Fruit fly (Drosophila melanogaster): ENCODE data around the gene CG8461.

The CG8461 gene

dm6 chr3R:14482986-14483385, 30.5 kb downstream of the CG8461 start:
- TF ChIP-seq dati (GFP tag; IDR thresholded peaks at IDR 0.05) (no peak), grn (GFP tag; optimal IDR thresholded peaks at IDR 0.05) (peak; percentile 80), usp (GFP tag; optimal IDR thresholded peaks at IDR 0.05) (no peak), Blimp-1 (GFP tag; optimal IDR thresholded peaks at IDR 0.05) (peak; percentile 3), cas (GFP tag; IDR thresholded peaks at IDR 0.05) (no peak), esg (GFP tag; conservative IDR thresholded peaks at IDR 0.05) (no peak), kni (GFP tag; optimal IDR thresholded peaks at IDR 0.05) (peak; percentile 76)

- no peak for TF ChIP-seq Fer2 (tag; optimal IDR thresholded peaks at IDR 0.05)
- 0 out of 2 replicates have a peak, but pooled peaks have one; percentile 7 for TF ChIP-seq Xrp1 (GFP tag; IDR thresholded peaks at IDR 0.05)
- TF ChIP-seq CG33557 (GFP tag; optimal IDR thresholded peaks at IDR 0.05) = peak; percentile 6
- peak; percentile 80 for TF ChIP-seq twi (tag; optimal IDR thresholded peaks at IDR 0.05)
- peak in 1 of 2 experiments; percentile 19 for TF ChIP-seq eve (GFP tag; optimal IDR thresholded peaks at IDR 0.05)
- no peak for TF ChIP-seq CG12236 (GFP tag; optimal IDR thresholded peaks at IDR 0.05)
- TF ChIP-seq dan (GFP tag; IDR thresholded peaks at IDR 0.05) = no peak
- TF ChIP-seq ham (GFP tag; IDR thresholded peaks at IDR 0.05) = no peak
- TF ChIP-seq CG10209 (GFP tag; optimal IDR thresholded peaks at IDR 0.05) = no peak
- TF ChIP-seq CG2202 (tag; optimal IDR thresholded peaks at IDR 0.05) = peak; percentile 26
- peak; percentile 35 for TF ChIP-seq pros (GFP tag; optimal IDR thresholded peaks at IDR 0.05)
- peak; percentile 54 for TF ChIP-seq CG15601 (tag; optimal IDR thresholded peaks at IDR 0.05)
- no peak for TF ChIP-seq CG6654 (GFP tag; optimal IDR thresholded peaks at IDR 0.05)
- no peak for TF ChIP-seq H2.0 (GFP tag; IDR thresholded peaks at IDR 0.05)
- TF ChIP-seq wek (GFP tag; optimal IDR thresholded peaks at IDR 0.05) = peak; percentile 28
- TF ChIP-seq ftz-f1 (GFP tag; optimal IDR thresholded peaks at IDR 0.05) = no peak
- TF ChIP-seq sens (GFP tag) = peak; percentile 77
- TF ChIP-seq gcm (GFP tag; optimal IDR thresholded peaks at IDR 0.05) = peak; percentile 25
- TF ChIP-seq trem (tag; optimal IDR thresholded peaks at IDR 0.05) = peak; percentile 6
- TF ChIP-seq CG1233 (GFP tag; optimal IDR thresholded peaks at IDR 0.05) = no peak
- peak; percentile 90 for TF ChIP-seq Blimp-1 (GFP tag; optimal IDR thresholded peaks at IDR 0.05)
- TF ChIP-seq tx (GFP tag; optimal IDR thresholded peaks at IDR 0.05) = no peak
- TF ChIP-seq CkIIα-i1 (GFP tag; IDR thresholded peaks at IDR 0.05) = no peak
- TF ChIP-seq Abd-B (GFP tag; optimal IDR thresholded peaks at IDR 0.05) = peak; percentile 34
- peak; percentile 33 for TF ChIP-seq salm (tag; optimal IDR thresholded peaks at IDR 0.05)
- TF ChIP-seq ATbp (GFP tag; optimal IDR thresholded peaks at IDR 0.05) = peak; percentile 4
- peak; percentile 80 for TF ChIP-seq kni (GFP tag; optimal IDR thresholded peaks at IDR 0.05)
- TF ChIP-seq CG3407 (GFP tag; optimal IDR thresholded peaks at IDR 0.05) = peak; percentile 27
- no peak for TF ChIP-seq tna (GFP tag; IDR thresholded peaks at IDR 0.05; ENCODE audit: partially characterized antibody)
- no peak for TF ChIP-seq Atf-2 (GFP tag; optimal IDR thresholded peaks at IDR 0.05)
- TF ChIP-seq CG1603 (tag; optimal IDR thresholded peaks at IDR 0.05) = peak; percentile 1
- TF ChIP-seq CG2889 (GFP tag; IDR thresholded peaks at IDR 0.05) = no peak
- TF ChIP-seq abd-A (tag; optimal IDR thresholded peaks at IDR 0.05) = peak; percentile 23
- peak; percentile 70 for TF ChIP-seq Kr (GFP tag; optimal IDR thresholded peaks at IDR 0.05)
- TF ChIP-seq CG8765 (GFP tag; IDR thresholded peaks at IDR 0.05) = no peak
- no peak for TF ChIP-seq repo (GFP tag; optimal IDR thresholded peaks at IDR 0.05)
- peak; percentile 36 for TF ChIP-seq ac (GFP tag; optimal IDR thresholded peaks at IDR 0.05)
- TF ChIP-seq Awh (GFP tag; IDR thresholded peaks at IDR 0.05) = 0 out of 2 replicates have a peak, but pooled peaks have one; percentile 13
- TF ChIP-seq ase (GFP tag; IDR thresholded peaks at IDR 0.05) = no peak
- TF ChIP-seq esg (GFP tag; conservative IDR thresholded peaks at IDR 0.05) = no peak
- TF ChIP-seq CG2199 (GFP tag; IDR thresholded peaks at IDR 0.05) = peak; percentile 87
- no peak for TF ChIP-seq bbx (GFP tag; IDR thresholded peaks at IDR 0.05; ENCODE audit: partially characterized antibody)
- TF ChIP-seq fd64A (GFP tag; optimal IDR thresholded peaks at IDR 0.05) = peak; percentile 64
- TF ChIP-seq onecut (GFP tag; IDR thresholded peaks at IDR 0.05) = no peak
- TF ChIP-seq cg (GFP tag; optimal IDR thresholded peaks at IDR 0.05) = peak; percentile 67
Measured at dm6 chr3R:14481977-14482376, 31.5 kb downstream of the CG8461 start.
